Fruit fly (Drosophila melanogaster): ENCODE measurements around the gene Trissin.

- TF ChIP-seq EcR (GFP tag; optimal IDR thresholded peaks at IDR 0.05) (no peak), Dll (optimal IDR thresholded peaks at IDR 0.05) (no peak), psq (optimal IDR thresholded peaks at IDR 0.05) (no peak)
Observed at dm6 chr3R:15446149-15446548, 39.0 kb downstream of the Trissin start.
